Fruit fly (Drosophila melanogaster): ENCODE results near the gene Mcm6.
A peak's percentile ranks its signal among the peaks of the same experiment; 100 is the strongest.

Gene Mcm6

DNA sequence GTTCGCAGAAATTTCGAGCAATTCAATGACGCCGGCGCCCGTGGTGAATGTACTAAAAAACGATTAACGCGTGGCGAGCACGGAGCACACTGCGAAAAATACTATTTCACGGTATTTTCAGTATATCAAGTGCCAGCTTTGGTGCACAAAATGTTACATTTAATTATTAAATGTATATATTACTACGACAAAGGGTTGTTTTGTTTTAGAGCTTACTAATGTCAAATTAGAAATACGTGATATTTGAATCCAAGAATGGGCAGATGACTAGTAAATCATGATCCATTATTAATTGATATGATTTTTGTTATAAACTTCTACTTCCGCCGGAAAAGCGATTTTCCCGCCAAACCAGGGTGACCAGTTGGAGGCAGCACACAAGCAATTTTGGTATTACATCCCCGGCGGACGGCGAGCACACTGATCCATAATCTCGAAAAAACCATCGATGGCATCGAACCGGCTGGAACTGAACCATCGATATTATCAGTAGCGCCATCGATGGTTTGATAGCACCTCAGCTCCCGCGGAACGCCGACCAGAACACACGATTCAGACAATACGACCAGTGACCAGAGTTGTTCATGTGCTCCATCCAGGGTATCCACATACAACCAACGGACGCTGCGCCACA, 19.9 kb upstream of the Mcm6 start, which contains the start of the genes CG3226 and Cdc7 (continued):
- TF ChIP-seq NC2β (GFP tag; optimal IDR thresholded peaks at IDR 0.05) (peak; percentile 85), ato (GFP tag; IDR thresholded peaks at IDR 0.05; ENCODE audit: partially characterized antibody) (peak; percentile 73), Bgb (GFP tag; IDR thresholded peaks at IDR 0.05; ENCODE audit: partially characterized antibody) (peak; percentile 87), fru (optimal IDR thresholded peaks at IDR 0.05) (no peak), CG15073 (GFP tag; optimal IDR thresholded peaks at IDR 0.05) (no peak), CG18619 (GFP tag; optimal IDR thresholded peaks at IDR 0.05) (peak; percentile 77), CG33213 (GFP tag; optimal IDR thresholded peaks at IDR 0.05) (peak; percentile 63), Rfx (GFP tag; IDR thresholded peaks at IDR 0.05) (peak; percentile 83), Side (GFP tag; optimal IDR thresholded peaks at IDR 0.05) (peak; percentile 56), C15 (GFP tag; IDR thresholded peaks at IDR 0.05) (no peak), CG10654 (GFP tag; optimal IDR thresholded peaks at IDR 0.05) (peak; percentile 36), CG2875 (GFP tag; optimal IDR thresholded peaks at IDR 0.05) (peak; percentile 78), CG9727 (GFP tag; optimal IDR thresholded peaks at IDR 0.05) (peak; percentile 90), HmgD (GFP tag; optimal IDR thresholded peaks at IDR 0.05) (no peak), pb (GFP tag; optimal IDR thresholded peaks at IDR 0.05) (peak; percentile 38), CG2129 (GFP tag; IDR thresholded peaks at IDR 0.05; ENCODE audit: partially characterized antibody) (peak; percentile 32; the same call in 1 of the 2 replicates), CG1024 (GFP tag; IDR thresholded peaks at IDR 0.05) (0 out of 2 replicates have a peak, but pooled peaks have one; percentile 16), Six4 (GFP tag; optimal IDR thresholded peaks at IDR 0.05) (peak; percentile 29), dmrt11E (tag; optimal IDR thresholded peaks at IDR 0.05) (peak; percentile 52), cas (GFP tag; IDR thresholded peaks at IDR 0.05) (no peak), CG7839 (tag; optimal IDR thresholded peaks at IDR 0.05) (peak; percentile 68), CG8089 (GFP tag; optimal IDR thresholded peaks at IDR 0.05) (peak; percentile 19), CG18476 (GFP tag; optimal IDR thresholded peaks at IDR 0.05) (peak; percentile 16), CG17912 (GFP tag; optimal IDR thresholded peaks at IDR 0.05) (peak; percentile 68), CG3726 (GFP tag; IDR thresholded peaks at IDR 0.05) (no peak), CG11696 (GFP tag; IDR thresholded peaks at IDR 0.05) (0 out of 2 replicates have a peak, but pooled peaks have one; percentile 11), CG7271 (tag; optimal IDR thresholded peaks at IDR 0.05) (peak; percentile 81), jigr1 (GFP tag; IDR thresholded peaks at IDR 0.05) (no peak), nerfin-2 (GFP tag; IDR thresholded peaks at IDR 0.05; ENCODE audit: partially characterized antibody) (peak; percentile 49; the same call in 1 of the 2 replicates), rib (GFP tag; IDR thresholded peaks at IDR 0.05) (0 out of 2 replicates have a peak, but pooled peaks have one; percentile 21), Sox100B (GFP tag; optimal IDR thresholded peaks at IDR 0.05) (peak; percentile 84), amos (GFP tag; IDR thresholded peaks at IDR 0.05; ENCODE audit: partially characterized antibody) (peak; percentile 87), ATbp (GFP tag; optimal IDR thresholded peaks at IDR 0.05) (peak; percentile 69), tgo (GFP tag; IDR thresholded peaks at IDR 0.05) (peak; percentile 41; the same call in 2 of the 3 replicates), Trl (optimal IDR thresholded peaks at IDR 0.05) (no peak), Trl (GFP tag; optimal IDR thresholded peaks at IDR 0.05) (peak; percentile 35), CG17328 (GFP tag; IDR thresholded peaks at IDR 0.05) (peak; percentile 47; the same call in 1 of the 2 replicates), Meics (GFP tag; optimal IDR thresholded peaks at IDR 0.05) (peak; percentile 89), CG31224 (GFP tag; IDR thresholded peaks at IDR 0.05) (0 out of 2 replicates have a peak, but pooled peaks have one; percentile 13), CG10462 (GFP tag; optimal IDR thresholded peaks at IDR 0.05) (no peak), pfk (GFP tag; optimal IDR thresholded peaks at IDR 0.05) (peak; percentile 66), Dp (GFP tag; optimal IDR thresholded peaks at IDR 0.05) (peak; percentile 62), H15 (GFP tag; IDR thresholded peaks at IDR 0.05) (peak; percentile 54; the same call in 1 of the 3 replicates), Spps (tag; optimal IDR thresholded peaks at IDR 0.05) (no peak), CG12942 (GFP tag; optimal IDR thresholded peaks at IDR 0.05) (no peak), CG8944 (GFP tag; optimal IDR thresholded peaks at IDR 0.05) (peak; percentile 13), shn (GFP tag; optimal IDR thresholded peaks at IDR 0.05) (peak; percentile 65), CG8765 (GFP tag; IDR thresholded peaks at IDR 0.05) (no peak), CG3163 (GFP tag; optimal IDR thresholded peaks at IDR 0.05) (peak; percentile 50), CG7928 (GFP tag; optimal IDR thresholded peaks at IDR 0.05) (peak; percentile 43)
